Worm (Caenorhabditis elegans): Measurements from ENCODE around the gene unc-36.
A peak's percentile ranks its signal among the peaks of the same experiment; 100 is the strongest.

The unc-36 gene

DNA sequence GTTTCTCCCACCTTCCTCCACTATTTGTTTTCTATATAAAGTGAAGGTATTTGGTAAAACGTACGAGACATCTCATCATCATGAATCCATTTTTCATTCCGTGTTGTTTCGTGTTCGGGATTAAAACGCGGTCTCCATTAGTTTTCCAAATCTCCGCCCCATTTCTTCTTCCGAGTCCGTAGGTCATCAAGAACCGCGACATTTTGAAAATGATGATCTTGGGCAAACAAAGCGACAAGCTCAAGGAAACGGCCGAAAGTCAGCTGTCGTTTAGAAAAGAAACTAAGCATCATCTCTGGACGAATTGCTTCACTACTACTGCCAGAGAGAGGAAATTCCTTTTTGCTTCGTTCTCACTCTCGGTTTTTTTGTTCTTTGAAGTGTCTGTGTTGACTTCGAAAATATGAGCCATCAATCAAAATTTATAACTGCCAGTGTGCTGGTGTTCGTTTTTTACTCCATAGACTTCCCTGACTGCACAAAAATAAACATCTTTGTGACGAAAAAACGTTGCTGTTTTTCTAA lies 28.3 kb downstream of the unc-36 start:
- TF ChIP-seq F13H6.1 (tag; optimal IDR thresholded peaks at IDR 0.05) (no peak), C38D4.7 (GFP tag; optimal IDR thresholded peaks at IDR 0.05) (no peak), ceh-48 (tag; optimal IDR thresholded peaks at IDR 0.05) (no peak), npax-4 (tag; optimal IDR thresholded peaks at IDR 0.05) (no peak), fax-1 (tag; optimal IDR thresholded peaks at IDR 0.05) (no peak), pax-1 (tag; optimal IDR thresholded peaks at IDR 0.05) (no peak), nfya-1 (tag; optimal IDR thresholded peaks at IDR 0.05) (no peak), ceh-34 (tag; optimal IDR thresholded peaks at IDR 0.05) (no peak), ceh-2 (tag; optimal IDR thresholded peaks at IDR 0.05) (no peak), ceh-9 (tag; optimal IDR thresholded peaks at IDR 0.05) (no peak), T23F11.4 (GFP tag; optimal IDR thresholded peaks at IDR 0.05) (no peak), ceh-30 (tag; optimal IDR thresholded peaks at IDR 0.05) (no peak), unc-42 (tag; optimal IDR thresholded peaks at IDR 0.05) (no peak), pha-4 (tag; optimal IDR thresholded peaks at IDR 0.05) (no peak), ceh-14 (tag; optimal IDR thresholded peaks at IDR 0.05) (no peak), pag-3 (tag; optimal IDR thresholded peaks at IDR 0.05; ENCODE audit: borderline replicate concordance) (no peak), zip-5 (tag; optimal IDR thresholded peaks at IDR 0.05) (no peak), ama-1 (optimal IDR thresholded peaks at IDR 0.05) (no peak), che-1 (tag; optimal IDR thresholded peaks at IDR 0.05) (no peak), dmd-4 (tag; optimal IDR thresholded peaks at IDR 0.05; ENCODE audit: borderline replicate concordance) (no peak)

ce11 chrIII:8164771-8165170 lies 36.2 kb downstream of the unc-36 start:
- TF ChIP-seq pha-2 (tag; optimal IDR thresholded peaks at IDR 0.05) (no peak), npax-4 (tag; optimal IDR thresholded peaks at IDR 0.05) (no peak), rnt-1 (tag; optimal IDR thresholded peaks at IDR 0.05) (no peak), ceh-45 (GFP tag; IDR thresholded peaks at IDR 0.05) (no peak), ref-2 (tag; optimal IDR thresholded peaks at IDR 0.05) (no peak), ttx-3 (tag; optimal IDR thresholded peaks at IDR 0.05) (no peak), elt-4 (tag; optimal IDR thresholded peaks at IDR 0.05) (no peak), ceh-31 (tag; optimal IDR thresholded peaks at IDR 0.05) (no peak), ceh-30 (tag; optimal IDR thresholded peaks at IDR 0.05) (no peak), fkh-6 (tag; optimal IDR thresholded peaks at IDR 0.05) (no peak), hlh-30 (tag; optimal IDR thresholded peaks at IDR 0.05; ENCODE audit: insufficient read depth) (no peak), pros-1 (tag; optimal IDR thresholded peaks at IDR 0.05) (no peak), ceh-24 (tag; optimal IDR thresholded peaks at IDR 0.05) (no peak), madf-2 (tag; optimal IDR thresholded peaks at IDR 0.05) (no peak), eyg-1 (tag; optimal IDR thresholded peaks at IDR 0.05) (no peak), unc-3 (GFP tag; conservative IDR thresholded peaks at IDR 0.05) (no peak), unc-3 (tag; optimal IDR thresholded peaks at IDR 0.05) (no peak)

- TF ChIP-seq unc-42 (tag; optimal IDR thresholded peaks at IDR 0.05), result peak; percentile 78
- no peak for TF ChIP-seq nhr-232 (tag; optimal IDR thresholded peaks at IDR 0.05)
- TF ChIP-seq nfya-1 (tag; optimal IDR thresholded peaks at IDR 0.05), result peak; percentile 93
- no peak; the same call in 1 of the 2 replicates for TF ChIP-seq sox-2 (GFP tag; IDR thresholded peaks at IDR 0.05)
- TF ChIP-seq tbx-2 (tag; optimal IDR thresholded peaks at IDR 0.05), result peak; percentile 71
- peak; percentile 19 for TF ChIP-seq rnt-1 (tag; optimal IDR thresholded peaks at IDR 0.05)
- no peak for TF ChIP-seq ceh-22 (tag; optimal IDR thresholded peaks at IDR 0.05)
- peak; percentile 65 for TF ChIP-seq ref-2 (tag; optimal IDR thresholded peaks at IDR 0.05)
- TF ChIP-seq ceh-19 (GFP tag; optimal IDR thresholded peaks at IDR 0.05), result peak; percentile 18
- no peak for TF ChIP-seq elt-2 (tag; optimal IDR thresholded peaks at IDR 0.05)
- peak; percentile 9 for TF ChIP-seq F13H6.1 (tag; optimal IDR thresholded peaks at IDR 0.05)
- peak; percentile 68 for TF ChIP-seq unc-55 (GFP tag; optimal IDR thresholded peaks at IDR 0.05)
- peak; percentile 9 for TF ChIP-seq pha-2 (tag; optimal IDR thresholded peaks at IDR 0.05)
- no peak for TF ChIP-seq pat-9 (tag; optimal IDR thresholded peaks at IDR 0.05)
- TF ChIP-seq elt-4 (tag; optimal IDR thresholded peaks at IDR 0.05), result no peak
- no peak for TF ChIP-seq lim-6 (tag; optimal IDR thresholded peaks at IDR 0.05)
- TF ChIP-seq ceh-18 (tag; optimal IDR thresholded peaks at IDR 0.05), result peak; percentile 84
- TF ChIP-seq C08G9.2 (tag; optimal IDR thresholded peaks at IDR 0.05), result peak; percentile 4
- peak; percentile 85 for TF ChIP-seq ceh-34 (tag; optimal IDR thresholded peaks at IDR 0.05)
- peak; percentile 77 for TF ChIP-seq hlh-30 (tag; optimal IDR thresholded peaks at IDR 0.05; ENCODE audit: insufficient read depth)
- peak; percentile 80 for TF ChIP-seq ceh-31 (tag; optimal IDR thresholded peaks at IDR 0.05)
- peak; percentile 83 for TF ChIP-seq ceh-48 (tag; optimal IDR thresholded peaks at IDR 0.05)
- peak; percentile 6 for TF ChIP-seq ceh-2 (tag; optimal IDR thresholded peaks at IDR 0.05)
- TF ChIP-seq ahr-1 (tag; optimal IDR thresholded peaks at IDR 0.05), result no peak
- peak; percentile 13 for TF ChIP-seq sdc-2 (tag; optimal IDR thresholded peaks at IDR 0.05)
- TF ChIP-seq ets-4 (tag; optimal IDR thresholded peaks at IDR 0.05), result peak; percentile 11
Observed at ce11 chrIII:8163788-8164423, 37.1 kb downstream of the unc-36 start, which contains the start of gene prp-8. Gene prp-8, plus strand, starts transcription at chrIII:8164373.

Measured in whole organism, late embryonic.